Fruit fly (Drosophila melanogaster) whole organism, prepupa: ENCODE data around the gene Pep.

ENCODE experiments used
- Blimp-1 ChIP-seq: fragments of 200-800 bp; sonication (Bioruptor generic); optimal IDR thresholded peaks from 3 replicates; lab custom pipeline; 2017; ENCODE audit warnings: missing biosample characterization, missing genetic modification characterization, mild to moderate bottlenecking, moderate library complexity, missing genetic modification reagents
- CG10631 ChIP-seq: fragments of 200-800 bp; sonication (Bioruptor generic); optimal IDR thresholded peaks from 2 replicates; lab custom pipeline; 2016; ENCODE audit warnings: missing biosample characterization, missing genetic modification characterization
- CG10669 ChIP-seq: fragments of 200-800 bp; sonication (Bioruptor generic); optimal IDR thresholded peaks from 3 replicates; lab custom pipeline; 2018; ENCODE audit warnings: missing biosample characterization, mild to moderate bottlenecking, missing genetic modification characterization, moderate library complexity
- CG11762 ChIP-seq: fragments of 200-800 bp; sonication (Bioruptor generic); optimal IDR thresholded peaks from 3 replicates; lab custom pipeline; 2016; ENCODE audit warnings: missing biosample characterization, missing genetic modification characterization; ENCODE audit not compliant: insufficient read depth
- CG11902 ChIP-seq: fragments of 200-800 bp; sonication (Bioruptor generic); optimal IDR thresholded peaks from 3 replicates; lab custom pipeline; 2016; ENCODE audit warnings: missing biosample characterization, missing genetic modification characterization
- CG15336 ChIP-seq: fragments of 200-800 bp; sonication (Bioruptor generic); IDR thresholded peaks from 2 replicates; pipeline ENCODE4 v1.3.6; 2022; ENCODE audit warnings: missing biosample characterization, missing genetic modification characterization
- CG1621 ChIP-seq: fragments of 200-800 bp; sonication (Bioruptor generic); optimal IDR thresholded peaks from 3 replicates; lab custom pipeline; 2018; ENCODE audit warnings: missing biosample characterization, mild to moderate bottlenecking, missing genetic modification characterization
- CG16779 ChIP-seq: fragments of 200-800 bp; sonication (Bioruptor generic); optimal IDR thresholded peaks from 3 replicates; lab custom pipeline; 2017; ENCODE audit warnings: missing biosample characterization, mild to moderate bottlenecking, missing genetic modification characterization
- CG3032 ChIP-seq: fragments of 200-800 bp; optimal IDR thresholded peaks from 2 replicates; lab custom pipeline; 2019; ENCODE audit warnings: missing biosample characterization, mild to moderate bottlenecking, missing genetic modification characterization, moderate library complexity
- CG31627 ChIP-seq: fragments of 200-800 bp; sonication (Bioruptor generic); optimal IDR thresholded peaks from 3 replicates; lab custom pipeline; 2016; ENCODE audit warnings: missing biosample characterization, missing genetic modification characterization
- CG32006 ChIP-seq: fragments of 200-800 bp; sonication (Bioruptor generic); optimal IDR thresholded peaks from 3 replicates; lab custom pipeline; 2017; ENCODE audit warnings: missing biosample characterization, mild to moderate bottlenecking, missing genetic modification characterization
- CG34406 ChIP-seq: fragments of 200-800 bp; sonication (Bioruptor generic); optimal IDR thresholded peaks from 3 replicates; lab custom pipeline; 2016; ENCODE audit warnings: missing biosample characterization, missing genetic modification characterization
- CG3919 ChIP-seq: fragments of 200-800 bp; sonication (Bioruptor generic); optimal IDR thresholded peaks from 3 replicates; lab custom pipeline; 2016; ENCODE audit warnings: missing biosample characterization, missing genetic modification characterization
- CG4318 ChIP-seq: fragments of 200-800 bp; sonication (Bioruptor generic); optimal IDR thresholded peaks from 3 replicates; lab custom pipeline; 2017; ENCODE audit warnings: missing biosample characterization, mild to moderate bottlenecking, missing genetic modification characterization
- CG6163 ChIP-seq: fragments of 200-800 bp; sonication (Bioruptor generic); IDR thresholded peaks from 3 replicates; pipeline ENCODE4 v1.3.6; 2022; ENCODE audit warnings: missing biosample characterization, missing genetic modification characterization
- CG6792 ChIP-seq: fragments of 200-800 bp; sonication (Bioruptor generic); optimal IDR thresholded peaks from 3 replicates; lab custom pipeline; 2016; ENCODE audit warnings: missing biosample characterization, missing genetic modification characterization
- CG6808 ChIP-seq: fragments of 200-800 bp; sonication (Bioruptor generic); optimal IDR thresholded peaks from 3 replicates; lab custom pipeline; 2017; ENCODE audit warnings: missing biosample characterization, missing genetic modification characterization, mild to moderate bottlenecking, moderate library complexity, missing genetic modification reagents
- CG6854 ChIP-seq: fragments of 200-800 bp; sonication (Bioruptor generic); optimal IDR thresholded peaks from 2 replicates; lab custom pipeline; 2017; ENCODE audit warnings: missing biosample characterization, mild to moderate bottlenecking, missing genetic modification characterization
- CG7368 ChIP-seq: fragments of 200-800 bp; sonication (Bioruptor generic); optimal IDR thresholded peaks from 3 replicates; lab custom pipeline; 2016; ENCODE audit warnings: missing biosample characterization, missing genetic modification characterization
- CG8119 ChIP-seq: fragments of 200-800 bp; sonication (Bioruptor generic); IDR thresholded peaks from 3 replicates; pipeline ENCODE4 v1.3.6; 2022; ENCODE audit warnings: missing biosample characterization, missing genetic modification characterization
- CG8632 ChIP-seq: fragments of 200-800 bp; sonication (Bioruptor generic); optimal IDR thresholded peaks from 3 replicates; lab custom pipeline; 2016; ENCODE audit warnings: missing biosample characterization, missing genetic modification characterization
- CG9139 ChIP-seq: fragments of 200-800 bp; sonication (Bioruptor generic); optimal IDR thresholded peaks from 3 replicates; lab custom pipeline; 2017; ENCODE audit warnings: missing biosample characterization, mild to moderate bottlenecking, missing genetic modification characterization
- Eip75B ChIP-seq: fragments of 200-800 bp; sonication (Bioruptor generic); optimal IDR thresholded peaks from 3 replicates; lab custom pipeline; 2016; ENCODE audit warnings: missing biosample characterization, missing genetic modification characterization
- Eip78C ChIP-seq: fragments of 200-800 bp; sonication (Bioruptor generic); peaks from one replicate; lab custom pipeline; 2016; ENCODE audit warnings: missing biosample characterization, missing genetic modification characterization
- Eip93F ChIP-seq: fragments of 200-800 bp; sonication (Bioruptor generic); optimal IDR thresholded peaks from 2 replicates; lab custom pipeline; 2016; ENCODE audit warnings: missing biosample characterization, mild to moderate bottlenecking, missing genetic modification characterization
- Ets21C ChIP-seq: fragments of 200-800 bp; sonication (Bioruptor generic); optimal IDR thresholded peaks from 3 replicates; lab custom pipeline; 2016; ENCODE audit warnings: missing biosample characterization, missing genetic modification characterization
- Ets96B ChIP-seq: fragments of 200-800 bp; optimal IDR thresholded peaks from 2 replicates; lab custom pipeline; 2019; ENCODE audit warnings: missing biosample characterization, mild to moderate bottlenecking, missing genetic modification characterization, moderate library complexity
- Gug ChIP-seq: fragments of 200-800 bp; sonication (Bioruptor generic); IDR thresholded peaks from 2 replicates; pipeline ENCODE4 v1.3.6; 2022; ENCODE audit warnings: missing biosample characterization, missing genetic modification characterization
- Hr38 ChIP-seq: sonication (Bioruptor generic); optimal IDR thresholded peaks from 2 replicates; lab custom pipeline; 2016; ENCODE audit warnings: missing biosample characterization, missing genetic modification characterization
- Hr39 ChIP-seq: fragments of 200-800 bp; sonication (Bioruptor generic); optimal IDR thresholded peaks from 2 replicates; lab custom pipeline; 2016; ENCODE audit warnings: missing biosample characterization, missing genetic modification characterization
- Hr4 ChIP-seq: fragments of 200-800 bp; sonication (Bioruptor generic); optimal IDR thresholded peaks from 3 replicates; lab custom pipeline; 2016; ENCODE audit warnings: missing biosample characterization, missing genetic modification characterization
- Lpt ChIP-seq: fragments of 200-800 bp; sonication (Bioruptor generic); optimal IDR thresholded peaks from 3 replicates; lab custom pipeline; 2016; ENCODE audit warnings: missing biosample characterization, missing genetic modification characterization
- Met ChIP-seq: fragments of 200-800 bp; sonication (Bioruptor generic); optimal IDR thresholded peaks from 3 replicates; lab custom pipeline; 2016; ENCODE audit warnings: missing biosample characterization, missing genetic modification characterization
- Smox ChIP-seq: fragments of 200-800 bp; sonication (Bioruptor generic); optimal IDR thresholded peaks from 3 replicates; lab custom pipeline; 2016; ENCODE audit warnings: missing biosample characterization, missing genetic modification characterization
- Sox14 ChIP-seq: fragments of 200-800 bp; sonication (Bioruptor generic); optimal IDR thresholded peaks from 3 replicates; lab custom pipeline; 2016; ENCODE audit warnings: missing biosample characterization, missing genetic modification characterization
- Sox15 ChIP-seq: fragments of 200-800 bp; sonication (Bioruptor generic); optimal IDR thresholded peaks from 3 replicates; lab custom pipeline; 2016; ENCODE audit warnings: missing biosample characterization, missing genetic modification characterization
- achi ChIP-seq: fragments of 200-800 bp; sonication (Bioruptor generic); optimal IDR thresholded peaks from 3 replicates; lab custom pipeline; 2016; ENCODE audit warnings: missing biosample characterization, missing genetic modification characterization
- acj6 ChIP-seq: fragments of 200-800 bp; sonication (Bioruptor generic); optimal IDR thresholded peaks from 3 replicates; lab custom pipeline; 2016; ENCODE audit warnings: missing biosample characterization, missing genetic modification characterization
- cyc ChIP-seq: fragments of 200-800 bp; sonication (Bioruptor generic); optimal IDR thresholded peaks from 3 replicates; lab custom pipeline; 2016; ENCODE audit warnings: missing biosample characterization, missing genetic modification characterization
- dac ChIP-seq: fragments of 200-800 bp; sonication (Bioruptor generic); optimal IDR thresholded peaks from 2 replicates; lab custom pipeline; 2017; ENCODE audit warnings: missing biosample characterization, mild to moderate bottlenecking, missing genetic modification characterization
- dsx ChIP-seq: fragments of 200-800 bp; optimal IDR thresholded peaks from 3 replicates; lab custom pipeline; 2019; ENCODE audit warnings: missing biosample characterization, mild to moderate bottlenecking, missing genetic modification characterization, moderate library complexity; ENCODE audit not compliant: poor library complexity, severe bottlenecking
- eg ChIP-seq: fragments of 200-800 bp; sonication (Bioruptor generic); IDR thresholded peaks from 3 replicates; pipeline ENCODE4 v1.3.6; 2022; ENCODE audit warnings: missing biosample characterization, missing genetic modification characterization
- esn ChIP-seq: fragments of 200-800 bp; sonication (Bioruptor generic); optimal IDR thresholded peaks from 2 replicates; lab custom pipeline; 2016; ENCODE audit warnings: missing biosample characterization, mild to moderate bottlenecking, missing genetic modification characterization, moderate library complexity
- fd59A ChIP-seq: fragments of 200-800 bp; sonication (Bioruptor generic); optimal IDR thresholded peaks from 2 replicates; lab custom pipeline; 2017; ENCODE audit warnings: missing biosample characterization, mild to moderate bottlenecking, missing genetic modification characterization, missing genetic modification reagents
- fkh ChIP-seq: fragments of 200-800 bp; sonication (Bioruptor generic); optimal IDR thresholded peaks from 3 replicates; lab custom pipeline; 2017; ENCODE audit warnings: missing biosample characterization, mild to moderate bottlenecking, missing genetic modification characterization, moderate library complexity
- lz ChIP-seq: fragments of 200-800 bp; sonication (Bioruptor generic); optimal IDR thresholded peaks from 3 replicates; lab custom pipeline; 2016; ENCODE audit warnings: missing biosample characterization, missing genetic modification characterization
- pdm3 ChIP-seq: fragments of 200-800 bp; sonication (Bioruptor generic); optimal IDR thresholded peaks from 3 replicates; lab custom pipeline; 2016; ENCODE audit warnings: missing biosample characterization, missing genetic modification characterization
- salr ChIP-seq, 2 experiments: fragments of 200-800 bp; sonication (Bioruptor generic); optimal IDR thresholded peaks; 3 replicates each; lab custom pipeline; 2016 to 2018; ENCODE audit warnings: missing biosample characterization in 2 of 2, missing genetic modification characterization in 2 of 2, mild to moderate bottlenecking in 1 of 2
- spab ChIP-seq: fragments of 200-800 bp; sonication (Bioruptor generic); optimal IDR thresholded peaks from 2 replicates; lab custom pipeline; 2017; ENCODE audit warnings: missing biosample characterization, mild to moderate bottlenecking, missing genetic modification characterization, missing genetic modification reagents
- ss ChIP-seq, 2 experiments: fragments of 200-800 bp; sonication (Bioruptor generic); optimal IDR thresholded peaks; 2 replicates in 1 of 2; 3 replicates in 1 of 2; lab custom pipeline; 2017 to 2018; ENCODE audit warnings: mild to moderate bottlenecking in 2 of 2, missing biosample characterization in 2 of 2, missing genetic modification characterization in 2 of 2, moderate library complexity in 1 of 2
- svp ChIP-seq: fragments of 200-800 bp; sonication (Bioruptor generic); peaks from one replicate; lab custom pipeline; 2016; ENCODE audit warnings: missing biosample characterization, missing genetic modification characterization
- topi ChIP-seq: fragments of 200-800 bp; sonication (Bioruptor generic); optimal IDR thresholded peaks from 3 replicates; lab custom pipeline; 2016; ENCODE audit warnings: missing biosample characterization, missing genetic modification characterization
- vri ChIP-seq: fragments of 200-800 bp; sonication (Bioruptor generic); optimal IDR thresholded peaks from 3 replicates; lab custom pipeline; 2016; ENCODE audit warnings: missing biosample characterization, mild to moderate bottlenecking, missing genetic modification characterization

The Pep gene

DNA sequence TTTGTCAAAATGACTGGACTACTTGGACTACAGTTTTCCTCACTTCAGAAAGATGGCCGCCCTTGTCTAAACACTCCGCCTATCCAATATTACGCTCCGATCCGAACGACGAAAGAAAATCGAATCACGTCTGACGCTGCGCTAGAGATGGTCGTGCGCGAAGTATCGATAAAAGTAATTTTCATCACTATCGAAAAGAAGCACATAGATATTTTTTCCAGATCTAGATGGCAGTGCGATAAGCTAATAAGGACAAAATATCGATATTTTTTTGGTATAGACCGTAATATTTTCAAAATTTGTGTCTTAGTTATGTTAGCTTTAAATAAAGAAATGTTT, at the start of gene Pep:
Pep (minus strand) TSS at position 131 of the 339 bp plus-strand sequence.
- TF ChIP-seq CG6854 (GFP tag; lab: Kevin White, UChicago) (peak; percentile 17), fd59A (GFP tag; lab: Kevin White, UChicago) (no peak), Sox14 (GFP tag; lab: Kevin White, UChicago) (peak; percentile 54), Hr4 (GFP tag; lab: Kevin White, UChicago) (no peak), Sox15 (GFP tag; lab: Kevin White, UChicago) (no peak), CG6163 (GFP tag; lab: Robert Waterston, UW) (no peak), CG7368 (GFP tag; lab: Kevin White, UChicago) (no peak), Smox (GFP tag; lab: Kevin White, UChicago) (no peak), achi (GFP tag; lab: Kevin White, UChicago) (peak; percentile 0), dac (no peak), Hr39 (GFP tag; lab: Kevin White, UChicago) (peak; percentile 17), Eip78C (peak; percentile 81), vri (peak; percentile 51), CG9139 (no peak), CG15336 (GFP tag; lab: Robert Waterston, UW) (no peak), esn (peak; percentile 56), CG6792 (GFP tag; lab: Kevin White, UChicago) (peak; percentile 7), fkh (GFP tag; lab: Kevin White, UChicago) (no peak), CG3919 (GFP tag; lab: Kevin White, UChicago) (no peak), CG10631 (peak; percentile 5), CG31627 (peak; percentile 19), CG8632 (no peak), topi (GFP tag; lab: Kevin White, UChicago) (peak; percentile 16), eg (GFP tag; lab: Robert Waterston, UW) (no peak), CG3032 (tag; lab: Kevin White, UChicago) (peak; percentile 24), CG1621 (tag; lab: Kevin White, UChicago) (peak; percentile 56), Ets21C (GFP tag; lab: Kevin White, UChicago) (no peak), CG16779 (tag; lab: Kevin White, UChicago) (no peak), CG6808 (GFP tag; lab: Kevin White, UChicago) (no peak), Eip75B (GFP tag; lab: Kevin White, UChicago) (peak; percentile 52), Lpt (GFP tag; lab: Kevin White, UChicago) (no peak), spab (GFP tag; lab: Kevin White, UChicago) (no peak), CG11762 (GFP tag; lab: Kevin White, UChicago) (no peak), Ets96B (tag; lab: Kevin White, UChicago) (no peak), CG32006 (GFP tag; lab: Kevin White, UChicago) (no peak), Gug (no peak), Blimp-1 (no peak), dsx (GFP tag; lab: Kevin White, UChicago) (peak; percentile 32), Met (GFP tag; lab: Kevin White, UChicago) (peak; percentile 35), CG11902 (GFP tag; lab: Kevin White, UChicago) (no peak), ss (GFP tag; optimal IDR thresholded peaks at IDR 0.05; lab: Kevin White, UChicago) (no peak), acj6 (GFP tag; lab: Kevin White, UChicago) (no peak), cyc (GFP tag; lab: Kevin White, UChicago) (peak; percentile 14), lz (peak; percentile 50), CG8119 (GFP tag; lab: Robert Waterston, UW) (peak; percentile 18; the same call in 1 of the 3 replicates), Eip93F (no peak), CG4318 (GFP tag; lab: Kevin White, UChicago) (no peak), svp (GFP tag; lab: Kevin White, UChicago) (peak; percentile 55), CG34406 (GFP tag; lab: Kevin White, UChicago) (no peak), Hr38 (GFP tag; lab: Kevin White, UChicago) (no peak), CG10669 (GFP tag; lab: Kevin White, UChicago) (no peak), pdm3 (GFP tag; lab: Kevin White, UChicago) (no peak), salr (GFP tag; optimal IDR thresholded peaks at IDR 0.05; lab: Kevin White, UChicago) (no peak)
